Worm (Caenorhabditis elegans) whole organism, late embryonic: ENCODE measurements around the gene nmgp-1.

Source experiments
- C08G9.2 ChIP-seq: sonication (generic microtip); optimal IDR thresholded peaks from 2 replicates; lab custom pipeline; 2016; ENCODE audit warnings: mild to moderate bottlenecking, missing genetic modification characterization, moderate library complexity, missing compliant biosample characterization
- F13H6.1 ChIP-seq: sonication (generic microtip); optimal IDR thresholded peaks from 2 replicates; lab custom pipeline; 2016; ENCODE audit warnings: missing genetic modification characterization, missing compliant biosample characterization
- K02D7.2 ChIP-seq: sonication (generic microtip); optimal IDR thresholded peaks from 2 replicates; lab custom pipeline; 2017; ENCODE audit warnings: mild to moderate bottlenecking, missing genetic modification characterization, missing compliant biosample characterization
- K09A11.1 ChIP-seq: sonication (generic microtip); optimal IDR thresholded peaks from 2 replicates; lab custom pipeline; 2017; ENCODE audit warnings: antibody characterized with exemption, mild to moderate bottlenecking, missing genetic modification characterization, missing compliant biosample characterization; ENCODE audit not compliant: insufficient read depth
- Y22D7AL.16 ChIP-seq: sonication (generic microtip); optimal IDR thresholded peaks from 2 replicates; lab custom pipeline; 2016; ENCODE audit warnings: missing genetic modification characterization, missing compliant biosample characterization
- ama-1 ChIP-seq: fragments of 150-350 bp; optimal IDR thresholded peaks from 2 replicates; lab custom pipeline; 2014
- ceh-18 ChIP-seq: sonication (generic microtip); optimal IDR thresholded peaks from 2 replicates; lab custom pipeline; 2016; ENCODE audit warnings: missing genetic modification characterization, missing compliant biosample characterization
- ceh-19 ChIP-seq: fragments of 200-800 bp; sonication (Bioruptor generic); optimal IDR thresholded peaks from 2 replicates; lab custom pipeline; 2018; ENCODE audit warnings: mild to moderate bottlenecking, missing genetic modification characterization, missing compliant biosample characterization
- ceh-2 ChIP-seq: sonication (generic microtip); optimal IDR thresholded peaks from 2 replicates; lab custom pipeline; 2016; ENCODE audit warnings: missing genotype, missing genetic modification characterization, missing compliant biosample characterization
- ceh-31 ChIP-seq: sonication (generic microtip); optimal IDR thresholded peaks from 2 replicates; lab custom pipeline; 2016; ENCODE audit warnings: missing genetic modification characterization, missing compliant biosample characterization
- ceh-34 ChIP-seq: sonication (generic microtip); optimal IDR thresholded peaks from 2 replicates; lab custom pipeline; 2016; ENCODE audit warnings: mild to moderate bottlenecking, missing genetic modification characterization, missing compliant biosample characterization
- ceh-9 ChIP-seq: sonication (generic microtip); optimal IDR thresholded peaks from 2 replicates; lab custom pipeline; 2016; ENCODE audit warnings: mild to moderate bottlenecking, missing genetic modification characterization, inconsistent platforms, missing compliant biosample characterization
- dmd-4 ChIP-seq: sonication (generic microtip); optimal IDR thresholded peaks from 2 replicates; lab custom pipeline; 2016; ENCODE audit warnings: borderline replicate concordance, missing genetic modification characterization, missing compliant biosample characterization
- dve-1 ChIP-seq: sonication (generic microtip); optimal IDR thresholded peaks from 2 replicates; lab custom pipeline; 2017; ENCODE audit warnings: antibody characterized with exemption, mild to moderate bottlenecking, missing genetic modification characterization, missing compliant biosample characterization
- elt-4 ChIP-seq: sonication (generic microtip); optimal IDR thresholded peaks from 2 replicates; lab custom pipeline; 2016; ENCODE audit warnings: missing genetic modification characterization, missing compliant biosample characterization
- eyg-1 ChIP-seq: sonication (generic microtip); optimal IDR thresholded peaks from 2 replicates; lab custom pipeline; 2016; ENCODE audit warnings: missing genotype, missing genetic modification characterization, missing compliant biosample characterization
- fax-1 ChIP-seq: sonication (generic microtip); optimal IDR thresholded peaks from 2 replicates; lab custom pipeline; 2016; ENCODE audit warnings: missing genotype, missing genetic modification characterization, missing compliant biosample characterization
- hlh-8 ChIP-seq: sonication (generic microtip); optimal IDR thresholded peaks from 2 replicates; lab custom pipeline; 2016; ENCODE audit warnings: missing genotype, missing genetic modification characterization, missing compliant biosample characterization
- madf-2 ChIP-seq: sonication (generic microtip); optimal IDR thresholded peaks from 2 replicates; lab custom pipeline; 2017; ENCODE audit warnings: missing genetic modification characterization, missing compliant biosample characterization
- nhr-11 ChIP-seq: fragments of 150-350 bp; optimal IDR thresholded peaks from 2 replicates; lab custom pipeline; 2014; ENCODE audit warnings: missing biosample characterization, missing genetic modification characterization
- pag-3 ChIP-seq: sonication (generic microtip); optimal IDR thresholded peaks from 2 replicates; lab custom pipeline; 2016; ENCODE audit warnings: missing compliant biosample characterization, missing genetic modification characterization, borderline replicate concordance
- pha-4 ChIP-seq: fragments of 150-350 bp; optimal IDR thresholded peaks from 2 replicates; lab custom pipeline; 2018; ENCODE audit warnings: missing biosample characterization, missing genetic modification reagents, missing genetic modification characterization
- pqm-1 ChIP-seq: sonication (generic microtip); optimal IDR thresholded peaks from 2 replicates; lab custom pipeline; 2016; ENCODE audit warnings: missing genetic modification characterization, missing compliant biosample characterization
- pros-1 ChIP-seq: fragments of 150-350 bp; optimal IDR thresholded peaks from 2 replicates; lab custom pipeline; 2014; ENCODE audit warnings: missing biosample characterization, missing genetic modification reagents, missing genetic modification characterization
- ref-2 ChIP-seq: sonication (generic microtip); optimal IDR thresholded peaks from 2 replicates; lab custom pipeline; 2016; ENCODE audit warnings: missing genetic modification characterization, missing compliant biosample characterization
- rnt-1 ChIP-seq: sonication (generic microtip); optimal IDR thresholded peaks from 2 replicates; lab custom pipeline; 2016; ENCODE audit warnings: missing genetic modification characterization, missing compliant biosample characterization
- sox-2 ChIP-seq: fragments of 200-800 bp; sonication (Bioruptor generic); IDR thresholded peaks from 2 replicates; pipeline ENCODE4 v1.3.6; 2022; ENCODE audit warnings: missing genetic modification reagents, missing genetic modification characterization, missing compliant biosample characterization
- syd-9 ChIP-seq: sonication (generic microtip); optimal IDR thresholded peaks from 2 replicates; lab custom pipeline; 2016; ENCODE audit warnings: mild to moderate bottlenecking, missing genetic modification characterization, moderate library complexity, missing compliant biosample characterization
- tbx-2 ChIP-seq: sonication (generic microtip); optimal IDR thresholded peaks from 2 replicates; lab custom pipeline; 2016; ENCODE audit warnings: missing genetic modification characterization, missing compliant biosample characterization
- tbx-7 ChIP-seq: sonication (generic microtip); optimal IDR thresholded peaks from 2 replicates; lab custom pipeline; 2016; ENCODE audit warnings: missing genotype, missing genetic modification characterization, missing compliant biosample characterization
- ttx-3 ChIP-seq: sonication (generic microtip); optimal IDR thresholded peaks from 2 replicates; lab custom pipeline; 2016; ENCODE audit warnings: missing genetic modification reagents, missing genetic modification characterization, missing compliant biosample characterization
- unc-42 ChIP-seq: sonication (generic microtip); optimal IDR thresholded peaks from 2 replicates; lab custom pipeline; 2016; ENCODE audit warnings: missing genotype, missing genetic modification characterization, missing compliant biosample characterization
- unc-55 ChIP-seq: sonication (generic microtip); optimal IDR thresholded peaks from 2 replicates; lab custom pipeline; 2017; ENCODE audit warnings: missing biosample characterization, missing genetic modification reagents, missing genetic modification characterization
- zip-5 ChIP-seq: sonication (generic microtip); optimal IDR thresholded peaks from 2 replicates; lab custom pipeline; 2016; ENCODE audit warnings: missing genetic modification characterization, missing compliant biosample characterization

nmgp-1 gene

ce11 chrII:6273916-6274315 is 13.3 kb downstream of the nmgp-1 start, which contains the start of gene bpl-1:
Gene bpl-1 (plus strand): TSS chrII:6274216.
- TF ChIP-seq pha-4 (tag; lab: Kevin White, UChicago) (no peak), unc-42 (tag; lab: Kevin White, UChicago) (peak; percentile 25)

- TF ChIP-seq unc-42 (tag; lab: Kevin White, UChicago) (no peak), pag-3 (no peak), madf-2 (tag; lab: Kevin White, UChicago) (no peak), rnt-1 (tag; lab: Kevin White, UChicago) (no peak), K09A11.1 (tag; lab: Kevin White, UChicago) (no peak), ttx-3 (tag; lab: Kevin White, UChicago) (no peak), ceh-18 (tag; lab: Kevin White, UChicago) (no peak), ama-1 (lab: Kevin White, UChicago) (no peak), hlh-8 (tag; lab: Kevin White, UChicago) (no peak), C08G9.2 (tag; lab: Kevin White, UChicago) (no peak)
These were observed 20.3 kb downstream of the nmgp-1 start, which contains the start of gene scly-1 for ce11 chrII:6281002-6281401. Gene scly-1 (minus strand): TSS chrII:6281102.

- no peak for TF ChIP-seq unc-42 (tag; lab: Kevin White, UChicago)
- no peak for TF ChIP-seq zip-5 (tag; lab: Kevin White, UChicago)
- TF ChIP-seq elt-4, result no peak
- no peak for TF ChIP-seq F13H6.1 (tag; lab: Kevin White, UChicago)
- no peak for TF ChIP-seq ceh-2
- TF ChIP-seq pros-1 (tag; lab: Kevin White, UChicago), result no peak
- TF ChIP-seq ref-2, result no peak
- TF ChIP-seq K09A11.1 (tag; lab: Kevin White, UChicago), result no peak
These were observed 21.2 kb downstream of the nmgp-1 start for ce11 chrII:6281903-6282302.

- TF ChIP-seq syd-9 (tag; lab: Kevin White, UChicago) (no peak), ceh-31 (tag; lab: Kevin White, UChicago) (no peak), unc-55 (no peak), Y22D7AL.16 (tag; lab: Kevin White, UChicago) (no peak), fax-1 (no peak), dve-1 (no peak), tbx-2 (tag; lab: Kevin White, UChicago) (no peak), K09A11.1 (tag; lab: Kevin White, UChicago) (no peak), sox-2 (GFP tag; lab: Robert Waterston, UW) (no peak), nhr-11 (tag; lab: Kevin White, UChicago) (no peak), pag-3 (no peak), tbx-7 (no peak), ceh-34 (no peak), ceh-9 (no peak), pqm-1 (tag; lab: Kevin White, UChicago) (no peak), ref-2 (no peak), ceh-19 (no peak), F13H6.1 (tag; lab: Kevin White, UChicago) (no peak), eyg-1 (no peak), dmd-4 (tag; lab: Kevin White, UChicago) (no peak)
These were observed 22.4 kb downstream of the nmgp-1 start, which contains the start of gene F13H8.1 for ce11 chrII:6283074-6283473. Gene F13H8.1 (plus strand): TSS chrII:6283384.

- TF ChIP-seq dmd-4 (tag; lab: Kevin White, UChicago) (no peak), ttx-3 (tag; lab: Kevin White, UChicago) (no peak), syd-9 (tag; lab: Kevin White, UChicago) (no peak), K02D7.2 (tag; lab: Kevin White, UChicago) (no peak), elt-4 (no peak), pqm-1 (tag; lab: Kevin White, UChicago) (no peak)
These were observed 26.2 kb downstream of the nmgp-1 start, which contains the start of gene F13H8.6 for ce11 chrII:6286865-6287264. Gene F13H8.6 (minus strand): TSS chrII:6286965.
